Worm (Caenorhabditis elegans) whole organism, early embryonic: ENCODE measurements around the gene C52G5.2.
A peak's percentile ranks its signal among the peaks of the same experiment; 100 is the strongest.

Experiments
- aly-1 ChIP-seq: sonication (generic microtip); optimal IDR thresholded peaks from 2 replicates; lab custom pipeline; 2016; ENCODE audit warnings: missing genetic modification characterization, missing compliant biosample characterization
- tbx-11 ChIP-seq: fragments of 200-800 bp; sonication (Bioruptor generic); IDR thresholded peaks from 2 replicates; pipeline ENCODE4 v1.3.6; 2022; ENCODE audit warnings: missing genetic modification characterization, missing compliant biosample characterization

DNA sequence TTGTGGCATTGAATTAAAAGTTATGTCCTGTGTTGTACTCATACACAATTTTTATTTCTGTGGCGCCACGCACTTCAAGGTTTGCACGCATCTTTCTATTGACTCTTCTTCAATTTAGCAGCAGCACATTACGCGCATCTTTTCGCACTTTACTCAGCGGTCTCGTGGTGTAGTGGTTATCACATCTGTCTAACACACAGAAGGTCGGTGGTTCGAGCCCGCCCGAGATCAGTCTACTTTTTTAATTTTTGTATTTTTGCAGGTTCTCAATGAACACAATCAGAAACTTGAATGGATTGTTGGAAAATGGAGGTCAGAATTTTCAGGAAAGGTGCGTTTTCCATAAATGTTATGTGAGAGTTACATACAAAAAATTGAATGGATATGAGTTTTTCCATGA, 419 bp downstream of the C52G5.2 start:
- TF ChIP-seq aly-1 (no peak), tbx-11 (GFP tag; lab: Robert Waterston, UW) (peak; percentile 63; the same call in 1 of the 2 replicates)
